Fruit fly (Drosophila melanogaster) whole organism, embryonic: ENCODE data around the gene CG14805.

Experiments
- Antp ChIP-seq: fragments of 200-800 bp; sonication (Bioruptor generic); optimal IDR thresholded peaks from 3 replicates; lab custom pipeline; 2016; ENCODE audit warnings: missing biosample characterization, missing genetic modification characterization
- Awh ChIP-seq: fragments of 200-800 bp; sonication (Bioruptor generic); IDR thresholded peaks from 2 replicates; pipeline ENCODE4, ENCODE4 v1.3.6; 2022; ENCODE audit warnings: missing biosample characterization, missing genetic modification characterization
- C15 ChIP-seq: fragments of 200-800 bp; sonication (Bioruptor generic); IDR thresholded peaks from 3 replicates; pipeline ENCODE4 v1.3.6; 2022; ENCODE audit warnings: missing biosample characterization, missing genetic modification characterization
- CG10462 ChIP-seq: fragments of 200-800 bp; sonication (Bioruptor generic); optimal IDR thresholded peaks from 2 replicates; lab custom pipeline; 2016; ENCODE audit warnings: missing biosample characterization, missing genetic modification characterization
- CG10543 ChIP-seq: fragments of 200-800 bp; sonication (Bioruptor generic); optimal IDR thresholded peaks from 3 replicates; lab custom pipeline; 2017; ENCODE audit warnings: missing biosample characterization, mild to moderate bottlenecking, missing genetic modification characterization, moderate library complexity
- CG10979 ChIP-seq: fragments of 200-800 bp; sonication (Bioruptor generic); optimal IDR thresholded peaks from 2 replicates; lab custom pipeline; 2018; ENCODE audit warnings: missing biosample characterization, mild to moderate bottlenecking, missing genetic modification characterization, moderate library complexity
- CG11093 ChIP-seq: fragments of 200-800 bp; sonication (Bioruptor generic); IDR thresholded peaks from 3 replicates; pipeline ENCODE4 v1.3.6; 2022; ENCODE audit warnings: missing biosample characterization, missing genetic modification characterization
- CG11723 ChIP-seq: fragments of 200-800 bp; sonication (Bioruptor generic); optimal IDR thresholded peaks from 2 replicates; lab custom pipeline; 2017; ENCODE audit warnings: missing biosample characterization, mild to moderate bottlenecking, missing genetic modification characterization
- CG12071 ChIP-seq: fragments of 200-800 bp; sonication (Bioruptor generic); optimal IDR thresholded peaks from 3 replicates; lab custom pipeline; 2018; ENCODE audit warnings: missing biosample characterization, mild to moderate bottlenecking, missing genetic modification characterization
- CG12299 ChIP-seq: fragments of 200-800 bp; sonication (Bioruptor generic); optimal IDR thresholded peaks from 2 replicates; lab custom pipeline; 2018; ENCODE audit warnings: missing biosample characterization, mild to moderate bottlenecking, missing genetic modification characterization
- CG13287 ChIP-seq: fragments of 200-800 bp; sonication (Bioruptor generic); IDR thresholded peaks from 2 replicates; pipeline ENCODE4 v1.3.6; 2022; ENCODE audit warnings: missing biosample characterization, missing genetic modification characterization; ENCODE audit not compliant: partially characterized antibody
- CG13894 ChIP-seq: fragments of 200-800 bp; sonication (Bioruptor generic); optimal IDR thresholded peaks from 3 replicates; lab custom pipeline; 2018; ENCODE audit warnings: missing biosample characterization, mild to moderate bottlenecking, missing genetic modification characterization, moderate library complexity
- CG14050 ChIP-seq: fragments of 200-800 bp; sonication (Bioruptor generic); IDR thresholded peaks from 3 replicates; pipeline ENCODE4 v1.3.6; 2022; ENCODE audit warnings: missing biosample characterization, missing genetic modification characterization
- CG15073 ChIP-seq: fragments of 200-800 bp; sonication (Bioruptor generic); optimal IDR thresholded peaks from 2 replicates; lab custom pipeline; 2016; ENCODE audit warnings: missing biosample characterization, missing genetic modification characterization
- CG15601 ChIP-seq: fragments of 200-800 bp; sonication (Bioruptor generic); optimal IDR thresholded peaks from 3 replicates; lab custom pipeline; 2019; ENCODE audit warnings: missing biosample characterization, mild to moderate bottlenecking, missing genetic modification characterization, moderate library complexity
- CG17359 ChIP-seq: fragments of 200-800 bp; sonication (Bioruptor generic); optimal IDR thresholded peaks from 3 replicates; lab custom pipeline; 2018; ENCODE audit warnings: missing biosample characterization, mild to moderate bottlenecking, missing genetic modification characterization, moderate library complexity
- CG18619 ChIP-seq: fragments of 200-800 bp; sonication (Bioruptor generic); optimal IDR thresholded peaks from 3 replicates; lab custom pipeline; 2017; ENCODE audit warnings: missing biosample characterization, mild to moderate bottlenecking, missing genetic modification characterization
- CG2120 ChIP-seq: fragments of 200-800 bp; sonication (Bioruptor generic); optimal IDR thresholded peaks from 3 replicates; lab custom pipeline; 2016; ENCODE audit warnings: missing biosample characterization, missing genetic modification characterization
- CG33557 ChIP-seq: fragments of 200-800 bp; sonication (Bioruptor generic); optimal IDR thresholded peaks from 2 replicates; lab custom pipeline; 2019; ENCODE audit warnings: missing biosample characterization, mild to moderate bottlenecking, missing genetic modification characterization, moderate library complexity
- CG34422 ChIP-seq: fragments of 200-800 bp; sonication (Bioruptor generic); IDR thresholded peaks from 3 replicates; pipeline ENCODE4 v1.3.6; 2022; ENCODE audit warnings: missing biosample characterization, missing genetic modification characterization
- CG3726 ChIP-seq: fragments of 200-800 bp; sonication (Bioruptor generic); IDR thresholded peaks from 3 replicates; pipeline ENCODE4, ENCODE4 v1.3.6; 2022; ENCODE audit warnings: missing biosample characterization, missing genetic modification characterization
- CG4282 ChIP-seq: fragments of 200-800 bp; sonication (Bioruptor generic); optimal IDR thresholded peaks from 2 replicates; lab custom pipeline; 2016; ENCODE audit warnings: missing biosample characterization, missing genetic modification characterization
- CG5180 ChIP-seq: fragments of 200-800 bp; sonication (Bioruptor generic); optimal IDR thresholded peaks from 3 replicates; lab custom pipeline; 2017; ENCODE audit warnings: missing biosample characterization, missing genetic modification characterization, mild to moderate bottlenecking, moderate library complexity, missing genetic modification reagents
- CG6689 ChIP-seq: fragments of 200-800 bp; sonication (Bioruptor generic); IDR thresholded peaks from 2 replicates; pipeline ENCODE4 v1.3.6; 2022; ENCODE audit warnings: missing biosample characterization, missing genetic modification characterization
- CG7271 ChIP-seq: fragments of 200-800 bp; sonication (Bioruptor generic); optimal IDR thresholded peaks from 2 replicates; lab custom pipeline; 2018; ENCODE audit warnings: missing biosample characterization, mild to moderate bottlenecking, missing genetic modification characterization, moderate library complexity
- CG9437 ChIP-seq: fragments of 200-800 bp; sonication (Bioruptor generic); optimal IDR thresholded peaks from 2 replicates; lab custom pipeline; 2018; ENCODE audit warnings: missing biosample characterization, mild to moderate bottlenecking, missing genetic modification characterization
- CG9797 ChIP-seq: fragments of 200-800 bp; sonication (Bioruptor generic); optimal IDR thresholded peaks from 3 replicates; lab custom pipeline; 2018; ENCODE audit warnings: missing biosample characterization, mild to moderate bottlenecking, missing genetic modification characterization
- CG9876 ChIP-seq: fragments of 200-800 bp; sonication (Bioruptor generic); optimal IDR thresholded peaks from 2 replicates; lab custom pipeline; 2016; ENCODE audit warnings: missing biosample characterization, missing genetic modification characterization
- Dad ChIP-seq: fragments of 200-800 bp; sonication (Bioruptor generic); optimal IDR thresholded peaks from 3 replicates; lab custom pipeline; 2016; ENCODE audit warnings: missing biosample characterization, missing genetic modification characterization
- Ets65A ChIP-seq: fragments of 200-800 bp; sonication (Bioruptor generic); peaks from one replicate; lab custom pipeline; 2016; ENCODE audit warnings: missing biosample characterization, missing genetic modification characterization
- Hr39 ChIP-seq: fragments of >200 bp; optimal IDR thresholded peaks from 2 replicates; lab custom pipeline; 2017
- Med ChIP-seq: fragments of 200-800 bp; sonication (Bioruptor generic); peaks from one replicate; lab custom pipeline; 2016; ENCODE audit warnings: missing biosample characterization, missing genetic modification characterization, mild to moderate bottlenecking, inconsistent platforms, moderate library complexity
- PHDP ChIP-seq: fragments of 200-800 bp; sonication (Bioruptor generic); optimal IDR thresholded peaks from 3 replicates; lab custom pipeline; 2018; ENCODE audit warnings: missing biosample characterization, mild to moderate bottlenecking, missing genetic modification characterization, moderate library complexity
- Usf ChIP-seq: fragments of 200-800 bp; sonication (Bioruptor generic); optimal IDR thresholded peaks from 2 replicates; lab custom pipeline; 2017; ENCODE audit warnings: missing genotype, missing biosample characterization, missing genetic modification characterization
- cg ChIP-seq: fragments of 200-800 bp; sonication (Bioruptor generic); optimal IDR thresholded peaks from 3 replicates; lab custom pipeline; 2019; ENCODE audit warnings: missing biosample characterization, mild to moderate bottlenecking, missing genetic modification characterization, moderate library complexity
- danr ChIP-seq: fragments of 200-800 bp; sonication (Bioruptor generic); IDR thresholded peaks from 2 replicates; pipeline ENCODE4 v1.3.6; 2022; ENCODE audit warnings: missing biosample characterization, missing genetic modification characterization
- ems ChIP-seq: fragments of 200-800 bp; sonication (Bioruptor generic); optimal IDR thresholded peaks from 3 replicates; lab custom pipeline; 2016; ENCODE audit warnings: missing biosample characterization, missing genetic modification characterization
- hb ChIP-seq: fragments of 200-800 bp; sonication (Bioruptor generic); IDR thresholded peaks from 3 replicates; pipeline ENCODE4 v1.3.6; 2022; ENCODE audit warnings: missing biosample characterization, missing genetic modification characterization; ENCODE audit not compliant: partially characterized antibody
- jigr1 ChIP-seq: fragments of 200-800 bp; sonication (Bioruptor generic); IDR thresholded peaks from 3 replicates; pipeline ENCODE4 v1.3.6; 2022; ENCODE audit warnings: missing biosample characterization, missing genetic modification characterization
- klu ChIP-seq: fragments of 200-800 bp; sonication (Bioruptor generic); IDR thresholded peaks from 2 replicates; pipeline ENCODE4 v1.3.6; 2022; ENCODE audit warnings: missing biosample characterization, missing genetic modification characterization
- kni ChIP-seq: fragments of 200-800 bp; sonication (Bioruptor generic); optimal IDR thresholded peaks from 3 replicates; lab custom pipeline; 2017; ENCODE audit warnings: mild to moderate bottlenecking, missing biosample characterization, missing genetic modification reagents, missing genetic modification characterization
- mld ChIP-seq: fragments of 200-800 bp; sonication (Bioruptor generic); IDR thresholded peaks from 3 replicates; pipeline ENCODE4 v1.3.6; 2022; ENCODE audit warnings: missing biosample characterization, missing genetic modification characterization; ENCODE audit not compliant: partially characterized antibody
- otp ChIP-seq: fragments of 200-800 bp; sonication (Bioruptor generic); IDR thresholded peaks from 3 replicates; pipeline ENCODE4, ENCODE4 v1.3.6; 2022; ENCODE audit warnings: missing biosample characterization, missing genetic modification characterization
- pfk ChIP-seq: fragments of 200-800 bp; sonication (Bioruptor generic); optimal IDR thresholded peaks from 2 replicates; lab custom pipeline; 2018; ENCODE audit warnings: missing biosample characterization, mild to moderate bottlenecking, missing genetic modification characterization, moderate library complexity
- rib ChIP-seq: fragments of 200-800 bp; sonication (Bioruptor generic); IDR thresholded peaks from 2 replicates; pipeline ENCODE4 v1.3.6; 2022; ENCODE audit warnings: missing biosample characterization, missing genetic modification characterization
- ro ChIP-seq: fragments of 200-800 bp; sonication (Bioruptor generic); IDR thresholded peaks from 2 replicates; pipeline ENCODE4 v1.3.6; 2022; ENCODE audit warnings: missing biosample characterization, missing genetic modification characterization
- scrt ChIP-seq: fragments of 200-800 bp; sonication (Bioruptor generic); optimal IDR thresholded peaks from 2 replicates; lab custom pipeline; 2018; ENCODE audit warnings: missing biosample characterization, mild to moderate bottlenecking, missing genetic modification characterization, moderate library complexity
- sisA ChIP-seq: fragments of 200-800 bp; sonication (Bioruptor generic); IDR thresholded peaks from 2 replicates; pipeline ENCODE4 v1.3.6; 2022; ENCODE audit warnings: missing biosample characterization, missing genetic modification characterization
- sqz ChIP-seq: fragments of 200-800 bp; sonication (Bioruptor generic); optimal IDR thresholded peaks from 3 replicates; lab custom pipeline; 2018; ENCODE audit warnings: missing biosample characterization, mild to moderate bottlenecking, missing genetic modification characterization
- tap ChIP-seq: fragments of 200-800 bp; optimal IDR thresholded peaks from 3 replicates; lab custom pipeline; 2019; ENCODE audit warnings: missing biosample characterization, mild to moderate bottlenecking, missing genetic modification characterization, moderate library complexity
- vnd ChIP-seq: fragments of 200-800 bp; sonication (Bioruptor generic); IDR thresholded peaks from 3 replicates; pipeline ENCODE4 v1.3.6; 2022; ENCODE audit warnings: missing biosample characterization, missing genetic modification characterization; ENCODE audit not compliant: partially characterized antibody

CG14805 gene

DNA sequence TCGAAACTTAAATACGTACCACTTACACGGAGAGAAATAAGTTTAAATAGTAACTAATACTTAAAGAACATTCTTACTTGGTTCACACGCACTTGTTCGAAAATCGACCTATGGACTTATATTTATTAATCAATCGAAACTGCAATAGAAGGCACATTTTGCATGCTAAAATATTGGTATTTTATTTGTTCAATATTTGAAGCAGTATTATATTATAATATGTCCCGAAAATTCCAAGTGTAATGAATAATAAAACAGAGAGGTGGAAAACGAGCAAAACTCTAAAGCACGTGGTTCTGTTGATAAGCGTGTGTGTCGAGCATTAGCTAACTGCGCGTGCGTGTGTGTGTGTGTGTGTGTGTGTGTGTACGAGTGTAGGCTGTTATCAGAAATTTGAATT lies 27.2 kb upstream of the CG14805 start (continued):
- peak; percentile 71 for TF ChIP-seq CG6689 (GFP tag; lab: Robert Waterston, UW)
- peak; percentile 65 for TF ChIP-seq cg (GFP tag; lab: Kevin White, UChicago)
- peak; percentile 80 for TF ChIP-seq tap (tag; lab: Kevin White, UChicago)
- TF ChIP-seq danr, result no peak
- no peak for TF ChIP-seq C15 (GFP tag; lab: Robert Waterston, UW)
- peak; percentile 93 for TF ChIP-seq CG13894
- peak; percentile 95 for TF ChIP-seq Ets65A (GFP tag; lab: Kevin White, UChicago)
- no peak for TF ChIP-seq otp (GFP tag; lab: Robert Waterston, UW)
- TF ChIP-seq rib (GFP tag; lab: Robert Waterston, UW), result peak; percentile 68
- TF ChIP-seq klu (GFP tag; lab: Robert Waterston, UW), result peak; percentile 62; the same call in 1 of the 2 replicates
- peak; percentile 77; the same call in 2 of the 3 replicates for TF ChIP-seq CG34422
- TF ChIP-seq CG14050 (GFP tag; lab: Robert Waterston, UW), result peak; percentile 61; the same call in 2 of the 3 replicates
- TF ChIP-seq CG17359 (tag; lab: Kevin White, UChicago), result peak; percentile 87
- peak; percentile 75 for TF ChIP-seq Dad (GFP tag; lab: Kevin White, UChicago)
- peak; percentile 83 for TF ChIP-seq CG12299 (tag; lab: Kevin White, UChicago)
- TF ChIP-seq Hr39 (lab: Kevin White, UChicago), result no peak
- TF ChIP-seq CG9797, result no peak
- no peak for TF ChIP-seq vnd (GFP tag; lab: Robert Waterston, UW)
- TF ChIP-seq CG9437, result peak; percentile 76
- peak; percentile 90 for TF ChIP-seq scrt (GFP tag; lab: Kevin White, UChicago)
- peak; percentile 53 for TF ChIP-seq CG10462 (GFP tag; lab: Kevin White, UChicago)
- TF ChIP-seq CG2120 (GFP tag; lab: Kevin White, UChicago), result peak; percentile 95
- TF ChIP-seq hb (GFP tag; lab: Robert Waterston, UW), result no peak
- TF ChIP-seq CG7271, result peak; percentile 15
- TF ChIP-seq CG5180 (GFP tag; lab: Kevin White, UChicago), result peak; percentile 67
- peak; percentile 11 for TF ChIP-seq CG4282 (GFP tag; lab: Kevin White, UChicago)
- 0 out of 3 replicates have a peak, but pooled peaks have one; percentile 41 for TF ChIP-seq CG3726
- TF ChIP-seq kni (GFP tag; lab: Kevin White, UChicago), result no peak
- no peak for TF ChIP-seq CG11093 (GFP tag; lab: Robert Waterston, UW)
- peak; percentile 64 for TF ChIP-seq sisA
- no peak for TF ChIP-seq mld
- peak; percentile 78 for TF ChIP-seq ems (GFP tag; lab: Kevin White, UChicago)
- TF ChIP-seq Usf (GFP tag; lab: Kevin White, UChicago), result peak; percentile 64
- TF ChIP-seq CG11723 (GFP tag; lab: Kevin White, UChicago), result peak; percentile 63
- peak; percentile 90 for TF ChIP-seq CG12071 (GFP tag; lab: Kevin White, UChicago)
- TF ChIP-seq CG10979 (tag; lab: Kevin White, UChicago), result peak; percentile 76
- TF ChIP-seq Awh (GFP tag; lab: Robert Waterston, UW), result peak; percentile 58
- peak; percentile 43 for TF ChIP-seq sqz (GFP tag; lab: Kevin White, UChicago)
- TF ChIP-seq Med (GFP tag; lab: Kevin White, UChicago), result peak; percentile 98
- TF ChIP-seq CG10543 (GFP tag; lab: Kevin White, UChicago), result peak; percentile 91
- peak; percentile 18 for TF ChIP-seq pfk (GFP tag; lab: Kevin White, UChicago)
- TF ChIP-seq CG9876 (GFP tag; lab: Kevin White, UChicago), result peak; percentile 35
- no peak for TF ChIP-seq CG13287
- peak; percentile 49 for TF ChIP-seq CG33557 (GFP tag; lab: Kevin White, UChicago)
- TF ChIP-seq ro, result no peak
- no peak for TF ChIP-seq CG15073 (GFP tag; lab: Kevin White, UChicago)
- peak; percentile 84 for TF ChIP-seq CG18619 (GFP tag; lab: Kevin White, UChicago)
- peak; percentile 56 for TF ChIP-seq Antp (GFP tag; lab: Kevin White, UChicago)
- peak; percentile 92 for TF ChIP-seq PHDP (tag; lab: Kevin White, UChicago)
- peak; percentile 27; the same call in 1 of the 3 replicates for TF ChIP-seq jigr1 (GFP tag; lab: Robert Waterston, UW)
- TF ChIP-seq CG15601, result peak; percentile 62
